Fruit fly (Drosophila melanogaster) whole organism, embryonic: ENCODE measurements around the gene CG31076.

Experiments
- Adf1 ChIP-seq: fragments of 200-800 bp; sonication (Bioruptor generic); IDR thresholded peaks from 2 replicates; pipeline ENCODE4 v1.3.6; 2022; ENCODE audit warnings: missing biosample characterization, missing genetic modification characterization
- Aef1 ChIP-seq: fragments of 200-800 bp; sonication (Bioruptor generic); IDR thresholded peaks from 3 replicates; pipeline ENCODE4 v1.3.6; 2022; ENCODE audit warnings: missing biosample characterization, missing genetic modification characterization
- Atf3 ChIP-seq: fragments of 200-800 bp; sonication (Bioruptor generic); optimal IDR thresholded peaks from 3 replicates; lab custom pipeline; 2016; ENCODE audit warnings: missing biosample characterization, missing genetic modification characterization
- B-H2 ChIP-seq: fragments of 200-800 bp; sonication (Bioruptor generic); optimal IDR thresholded peaks from 2 replicates; lab custom pipeline; 2018; ENCODE audit warnings: missing biosample characterization, mild to moderate bottlenecking, missing genetic modification characterization
- CG1233 ChIP-seq: fragments of 200-800 bp; sonication (Bioruptor generic); optimal IDR thresholded peaks from 4 replicates; lab custom pipeline; 2018; ENCODE audit warnings: missing biosample characterization, mild to moderate bottlenecking, missing genetic modification characterization
- CG12391 ChIP-seq: fragments of 200-800 bp; sonication (Bioruptor generic); optimal IDR thresholded peaks from 3 replicates; lab custom pipeline; 2018; ENCODE audit warnings: missing biosample characterization, mild to moderate bottlenecking, missing genetic modification characterization, moderate library complexity
- CG13624 ChIP-seq: fragments of 200-800 bp; sonication (Bioruptor generic); optimal IDR thresholded peaks from 2 replicates; lab custom pipeline; 2016; ENCODE audit warnings: missing biosample characterization, missing genetic modification characterization
- CG17612 ChIP-seq: fragments of 200-800 bp; sonication (Bioruptor generic); IDR thresholded peaks from 2 replicates; pipeline ENCODE4 v1.3.6; 2022; ENCODE audit warnings: missing biosample characterization, missing genetic modification characterization
- CG18011 ChIP-seq: fragments of 200-800 bp; sonication (Bioruptor generic); optimal IDR thresholded peaks from 2 replicates; lab custom pipeline; 2017; ENCODE audit warnings: missing biosample characterization, missing genetic modification characterization, mild to moderate bottlenecking, moderate library complexity, missing genotype
- CG31441 ChIP-seq: fragments of 200-800 bp; sonication (Bioruptor generic); IDR thresholded peaks from 2 replicates; pipeline ENCODE4 v1.3.6; 2022; ENCODE audit warnings: missing biosample characterization, missing genetic modification characterization
- CG4617 ChIP-seq: fragments of 200-800 bp; sonication (Bioruptor generic); optimal IDR thresholded peaks from 3 replicates; lab custom pipeline; 2016; ENCODE audit warnings: missing biosample characterization, missing genetic modification characterization, borderline replicate concordance
- CG5953 ChIP-seq: fragments of 200-800 bp; sonication (Bioruptor generic); IDR thresholded peaks from 2 replicates; pipeline ENCODE4 v1.3.6; 2022; ENCODE audit warnings: missing biosample characterization, missing genetic modification characterization
- CG7372 ChIP-seq: fragments of 200-800 bp; sonication (Bioruptor generic); IDR thresholded peaks from 2 replicates; pipeline ENCODE4 v1.3.6; 2022; ENCODE audit warnings: missing biosample characterization, missing genetic modification characterization
- CG8924 ChIP-seq: fragments of 200-800 bp; optimal IDR thresholded peaks from 3 replicates; lab custom pipeline; 2019; ENCODE audit warnings: missing biosample characterization, mild to moderate bottlenecking, missing genetic modification characterization, moderate library complexity
- Dp ChIP-seq: fragments of 200-800 bp; sonication (Bioruptor generic); optimal IDR thresholded peaks from 2 replicates; lab custom pipeline; 2018; ENCODE audit warnings: missing biosample characterization, mild to moderate bottlenecking, missing genetic modification characterization, moderate library complexity
- Elba2 ChIP-seq: fragments of 200-800 bp; sonication (Bioruptor generic); optimal IDR thresholded peaks from 3 replicates; lab custom pipeline; 2016; ENCODE audit warnings: missing biosample characterization, missing genetic modification characterization
- Fer3 ChIP-seq: fragments of 200-800 bp; sonication (Bioruptor generic); optimal IDR thresholded peaks from 2 replicates; lab custom pipeline; 2018; ENCODE audit warnings: missing biosample characterization, mild to moderate bottlenecking, missing genetic modification characterization, moderate library complexity
- HmgD ChIP-seq: fragments of 200-800 bp; sonication (Bioruptor generic); optimal IDR thresholded peaks from 3 replicates; lab custom pipeline; 2016; ENCODE audit warnings: missing biosample characterization, missing genetic modification characterization
- Jarid2 ChIP-seq: fragments of 200-800 bp; sonication (Bioruptor generic); optimal IDR thresholded peaks from 3 replicates; lab custom pipeline; 2017; ENCODE audit warnings: mild to moderate bottlenecking, missing biosample characterization, missing genetic modification reagents, missing genetic modification characterization
- MBD-R2 ChIP-seq: fragments of 200-800 bp; sonication (Bioruptor generic); IDR thresholded peaks from 2 replicates; pipeline ENCODE4 v1.3.6; 2022; ENCODE audit warnings: missing biosample characterization, missing genetic modification characterization
- Mes4 ChIP-seq: fragments of 200-800 bp; sonication (Bioruptor generic); optimal IDR thresholded peaks from 2 replicates; lab custom pipeline; 2016; ENCODE audit warnings: missing biosample characterization, missing genetic modification characterization
- Myb ChIP-seq: fragments of 200-800 bp; sonication (Bioruptor generic); optimal IDR thresholded peaks from 2 replicates; lab custom pipeline; 2016; ENCODE audit warnings: missing biosample characterization, missing genetic modification characterization
- Neu2 ChIP-seq: fragments of 200-800 bp; sonication (Bioruptor generic); optimal IDR thresholded peaks from 3 replicates; lab custom pipeline; 2016; ENCODE audit warnings: missing biosample characterization, missing genetic modification characterization, borderline replicate concordance
- Nf-YA ChIP-seq: fragments of 200-800 bp; sonication (Bioruptor generic); IDR thresholded peaks from 2 replicates; pipeline ENCODE4 v1.3.6; 2022; ENCODE audit warnings: missing biosample characterization, missing genetic modification characterization
- Oaz ChIP-seq: fragments of 200-800 bp; sonication (Bioruptor generic); IDR thresholded peaks from 2 replicates; pipeline ENCODE4 v1.3.6; 2022; ENCODE audit warnings: missing biosample characterization, missing genetic modification characterization
- PHDP ChIP-seq: fragments of 200-800 bp; sonication (Bioruptor generic); optimal IDR thresholded peaks from 3 replicates; lab custom pipeline; 2018; ENCODE audit warnings: missing biosample characterization, mild to moderate bottlenecking, missing genetic modification characterization, moderate library complexity
- Sox102F ChIP-seq: fragments of 200-800 bp; sonication (Bioruptor generic); optimal IDR thresholded peaks from 2 replicates; lab custom pipeline; 2018; ENCODE audit warnings: missing biosample characterization, mild to moderate bottlenecking, missing genetic modification characterization, moderate library complexity
- Stat92E ChIP-seq, 3 experiments: fragments of >200 bp in 2 of 3; fragments of 200-800 bp in 1 of 3; sonication (Bioruptor generic) in 1 of 3; optimal IDR thresholded peaks; 2 replicates each; lab custom pipeline; 2017 to 2019; ENCODE audit warnings: missing biosample characterization in 3 of 3, missing genetic modification characterization in 3 of 3, mild to moderate bottlenecking in 1 of 3, moderate library complexity in 1 of 3
- Trl ChIP-seq, 3 experiments: fragments of >200 bp in 2 of 3; fragments of 200-800 bp in 1 of 3; sonication (Bioruptor generic) in 1 of 3; optimal IDR thresholded peaks; 2 replicates in 1 of 3; 3 replicates in 2 of 3; lab custom pipeline; 2016 to 2017; ENCODE audit warnings: missing biosample characterization in 1 of 3, missing genetic modification characterization in 1 of 3
- Xrp1 ChIP-seq: fragments of 200-800 bp; sonication (Bioruptor generic); IDR thresholded peaks from 2 replicates; pipeline ENCODE4 v1.3.6; 2022; ENCODE audit warnings: missing biosample characterization, missing genetic modification characterization
- ap ChIP-seq: fragments of 200-800 bp; sonication (Bioruptor generic); IDR thresholded peaks from 2 replicates; pipeline ENCODE4 v1.3.6; 2022; ENCODE audit warnings: missing biosample characterization, missing genetic modification characterization
- bsh ChIP-seq, 2 experiments: fragments of 200-800 bp; sonication (Bioruptor generic); optimal IDR thresholded peaks; 2 replicates each; lab custom pipeline; 2017 to 2018; ENCODE audit warnings: mild to moderate bottlenecking in 2 of 2, missing biosample characterization in 2 of 2, missing genetic modification characterization in 2 of 2, moderate library complexity in 1 of 2
- eyg ChIP-seq: fragments of 200-800 bp; sonication (Bioruptor generic); optimal IDR thresholded peaks from 3 replicates; lab custom pipeline; 2016; ENCODE audit warnings: missing biosample characterization, missing genetic modification characterization
- hkb ChIP-seq, 2 experiments: fragments of 200-800 bp in 1 of 2; fragments of >200 bp in 1 of 2; sonication (Bioruptor generic) in 1 of 2; IDR thresholded peaks in 1 of 2; optimal IDR thresholded peaks in 1 of 2; 2 replicates each; pipeline versions ENCODE4 v1.3.6 to Lab custom; 2017 to 2022; ENCODE audit warnings: missing biosample characterization in 1 of 2, missing genetic modification characterization in 1 of 2
- ken ChIP-seq: fragments of 200-800 bp; sonication (Bioruptor generic); IDR thresholded peaks from 3 replicates; pipeline ENCODE4 v1.3.6; 2022; ENCODE audit warnings: missing biosample characterization, missing genetic modification characterization
- mam ChIP-seq: fragments of 200-800 bp; sonication (Bioruptor generic); optimal IDR thresholded peaks from 3 replicates; lab custom pipeline; 2016; ENCODE audit warnings: missing biosample characterization, missing genetic modification characterization
- mld ChIP-seq: fragments of 200-800 bp; sonication (Bioruptor generic); IDR thresholded peaks from 3 replicates; pipeline ENCODE4 v1.3.6; 2022; ENCODE audit warnings: missing biosample characterization, missing genetic modification characterization; ENCODE audit not compliant: partially characterized antibody
- nau ChIP-seq: fragments of 200-800 bp; sonication (Bioruptor generic); optimal IDR thresholded peaks from 3 replicates; lab custom pipeline; 2017; ENCODE audit warnings: missing biosample characterization, mild to moderate bottlenecking, missing genetic modification characterization, missing genetic modification reagents
- onecut ChIP-seq: fragments of 200-800 bp; sonication (Bioruptor generic); IDR thresholded peaks from 2 replicates; pipeline ENCODE4 v1.3.6; 2022; ENCODE audit warnings: missing biosample characterization, missing genetic modification characterization
- pnt ChIP-seq: fragments of 200-800 bp; sonication (Bioruptor generic); optimal IDR thresholded peaks from 3 replicates; lab custom pipeline; 2016; ENCODE audit warnings: missing biosample characterization, missing genetic modification characterization
- pum ChIP-seq: fragments of 200-800 bp; sonication (Bioruptor generic); optimal IDR thresholded peaks from 2 replicates; lab custom pipeline; 2016; ENCODE audit warnings: missing biosample characterization, missing genetic modification characterization
- ranshi ChIP-seq: fragments of 200-800 bp; sonication (Bioruptor generic); IDR thresholded peaks from 2 replicates; pipeline ENCODE4 v1.3.6; 2022; ENCODE audit warnings: missing biosample characterization, missing genetic modification characterization
- rib ChIP-seq: fragments of 200-800 bp; sonication (Bioruptor generic); IDR thresholded peaks from 2 replicates; pipeline ENCODE4 v1.3.6; 2022; ENCODE audit warnings: missing biosample characterization, missing genetic modification characterization
- sim ChIP-seq: fragments of 200-800 bp; sonication (Bioruptor generic); IDR thresholded peaks from 2 replicates; pipeline ENCODE4 v1.3.6; 2022; ENCODE audit warnings: missing biosample characterization, missing genetic modification characterization
- sob ChIP-seq: fragments of 200-800 bp; sonication (Bioruptor generic); IDR thresholded peaks from 2 replicates; pipeline ENCODE4 v1.3.6; 2022; ENCODE audit warnings: missing biosample characterization, missing genetic modification characterization
- tgo ChIP-seq: fragments of 200-800 bp; sonication (Bioruptor generic); IDR thresholded peaks from 3 replicates; pipeline ENCODE4 v1.3.6; 2022; ENCODE audit warnings: missing biosample characterization, missing genetic modification characterization
- trh ChIP-seq: fragments of 200-800 bp; sonication (Bioruptor generic); optimal IDR thresholded peaks from 2 replicates; lab custom pipeline; 2016; ENCODE audit warnings: missing biosample characterization, missing genetic modification characterization
- vfl ChIP-seq: fragments of 200-800 bp; sonication (Bioruptor generic); optimal IDR thresholded peaks from 2 replicates; lab custom pipeline; 2016; ENCODE audit warnings: missing biosample characterization, missing genetic modification characterization
- zfh2 ChIP-seq: fragments of 200-800 bp; sonication (Bioruptor generic); optimal IDR thresholded peaks from 2 replicates; lab custom pipeline; 2016; ENCODE audit warnings: missing biosample characterization, missing genetic modification characterization

The CG31076 gene

dm6 chr3R:26988412-26988981, 1.2 kb downstream of the CG31076 start, which contains the start of gene CG31075 (continued):
- peak; percentile 25 for TF ChIP-seq Jarid2 (GFP tag; lab: Kevin White, UChicago)
- 0 out of 2 replicates have a peak, but pooled peaks have one; percentile 11 for TF ChIP-seq CG31441 (GFP tag; lab: Robert Waterston, UW)
- TF ChIP-seq HmgD (GFP tag; lab: Kevin White, UChicago): no peak
- TF ChIP-seq ap (GFP tag; lab: Robert Waterston, UW): peak; percentile 33
- peak; percentile 42 for TF ChIP-seq Adf1 (GFP tag; lab: Robert Waterston, UW)
- peak; percentile 59 for TF ChIP-seq tgo (GFP tag; lab: Robert Waterston, UW)
- peak; percentile 14 for TF ChIP-seq Sox102F (GFP tag; lab: Kevin White, UChicago)
- TF ChIP-seq Mes4 (GFP tag; lab: Kevin White, UChicago): no peak
- peak; percentile 7 for TF ChIP-seq nau
- TF ChIP-seq CG13624 (GFP tag; lab: Kevin White, UChicago): no peak
- peak; percentile 81 for TF ChIP-seq Fer3 (tag; lab: Kevin White, UChicago)
- TF ChIP-seq onecut (GFP tag; lab: Robert Waterston, UW): peak; percentile 79
- TF ChIP-seq vfl (GFP tag; lab: Kevin White, UChicago): no peak
- TF ChIP-seq sob (GFP tag; lab: Robert Waterston, UW): peak; percentile 50; the same call in 1 of the 2 replicates
- no peak for TF ChIP-seq trh (GFP tag; lab: Kevin White, UChicago)
- TF ChIP-seq CG18011: no peak
- no peak for TF ChIP-seq pnt (GFP tag; lab: Kevin White, UChicago)
- TF ChIP-seq Elba2 (GFP tag; lab: Kevin White, UChicago): no peak
- peak; percentile 65; the same call in 1 of the 2 replicates for TF ChIP-seq CG5953 (GFP tag; lab: Robert Waterston, UW)
- no peak for TF ChIP-seq pum (GFP tag; lab: Kevin White, UChicago)
- peak; percentile 55 for TF ChIP-seq Xrp1 (GFP tag; lab: Robert Waterston, UW)
- peak in 1 of 2 experiments; percentile 21 for TF ChIP-seq bsh (GFP tag; optimal IDR thresholded peaks at IDR 0.05; lab: Kevin White, UChicago)
- no peak for TF ChIP-seq sim (GFP tag; lab: Robert Waterston, UW)
- peak; percentile 52 for TF ChIP-seq Nf-YA (GFP tag; lab: Robert Waterston, UW)
- TF ChIP-seq Atf3 (GFP tag; lab: Kevin White, UChicago): no peak
- no peak for TF ChIP-seq hkb (optimal IDR thresholded peaks at IDR 0.05; lab: Kevin White, UChicago)
- TF ChIP-seq hkb (GFP tag; IDR thresholded peaks at IDR 0.05; lab: Robert Waterston, UW): peak; percentile 70
- TF ChIP-seq Trl (optimal IDR thresholded peaks at IDR 0.05; lab: Kevin White, UChicago): no peak
- TF ChIP-seq Trl (GFP tag; optimal IDR thresholded peaks at IDR 0.05; lab: Kevin White, UChicago): no peak
- no peak for TF ChIP-seq Neu2
- peak; percentile 63 for TF ChIP-seq zfh2 (GFP tag; lab: Kevin White, UChicago)
- TF ChIP-seq Dp (GFP tag; lab: Kevin White, UChicago): no peak
- TF ChIP-seq CG8924 (tag; lab: Kevin White, UChicago): peak; percentile 51
- TF ChIP-seq rib (GFP tag; lab: Robert Waterston, UW): no peak
- TF ChIP-seq CG7372 (GFP tag; lab: Robert Waterston, UW): 0 out of 2 replicates have a peak, but pooled peaks have one; percentile 35
- TF ChIP-seq MBD-R2 (GFP tag; lab: Robert Waterston, UW): peak; percentile 74; the same call in 1 of the 2 replicates
- peak; percentile 84 for TF ChIP-seq ranshi
- TF ChIP-seq Oaz: peak; percentile 62
- no peak for TF ChIP-seq Myb
- peak; percentile 41 for TF ChIP-seq CG12391 (tag; lab: Kevin White, UChicago)
- peak; percentile 36 for TF ChIP-seq CG1233
- TF ChIP-seq mam: peak; percentile 32
- TF ChIP-seq eyg (GFP tag; lab: Kevin White, UChicago): no peak
- TF ChIP-seq CG17612 (GFP tag; lab: Robert Waterston, UW): no peak
- TF ChIP-seq ken: 0 out of 3 replicates have a peak, but pooled peaks have one; percentile 41
- peak; percentile 37 for TF ChIP-seq B-H2 (GFP tag; lab: Kevin White, UChicago)
- no peak for TF ChIP-seq Stat92E (GFP tag; optimal IDR thresholded peaks at IDR 0.05; lab: Kevin White, UChicago)
- TF ChIP-seq Aef1 (GFP tag; lab: Robert Waterston, UW): peak; percentile 77
- peak; percentile 40 for TF ChIP-seq PHDP (tag; lab: Kevin White, UChicago)
- no peak for TF ChIP-seq mld (GFP tag; lab: Robert Waterston, UW)
- no peak for TF ChIP-seq CG4617 (GFP tag; lab: Kevin White, UChicago)
